Worm (Caenorhabditis elegans) whole organism, late embryonic: ENCODE results near the gene R12B2.8.

Experiments used
- C08G9.2 ChIP-seq: sonication (generic microtip); optimal IDR thresholded peaks from 2 replicates; lab custom pipeline; 2016; ENCODE audit warnings: mild to moderate bottlenecking, missing genetic modification characterization, moderate library complexity, missing compliant biosample characterization
- C38D4.7 ChIP-seq: fragments of 200-800 bp; sonication (Bioruptor generic); optimal IDR thresholded peaks from 2 replicates; lab custom pipeline; 2018; ENCODE audit warnings: mild to moderate bottlenecking, missing genetic modification characterization, moderate library complexity, missing compliant biosample characterization
- F13H6.1 ChIP-seq: sonication (generic microtip); optimal IDR thresholded peaks from 2 replicates; lab custom pipeline; 2016; ENCODE audit warnings: missing genetic modification characterization, missing compliant biosample characterization
- K02D7.2 ChIP-seq: sonication (generic microtip); optimal IDR thresholded peaks from 2 replicates; lab custom pipeline; 2017; ENCODE audit warnings: mild to moderate bottlenecking, missing genetic modification characterization, missing compliant biosample characterization
- T23F11.4 ChIP-seq: fragments of 200-800 bp; sonication (Bioruptor generic); optimal IDR thresholded peaks from 2 replicates; lab custom pipeline; 2018; ENCODE audit warnings: mild to moderate bottlenecking, missing genetic modification characterization, missing compliant biosample characterization
- ahr-1 ChIP-seq: sonication (generic microtip); optimal IDR thresholded peaks from 2 replicates; lab custom pipeline; 2016; ENCODE audit warnings: missing genetic modification characterization, missing compliant biosample characterization
- ama-1 ChIP-seq: fragments of 150-350 bp; optimal IDR thresholded peaks from 2 replicates; lab custom pipeline; 2014
- ceh-18 ChIP-seq: sonication (generic microtip); optimal IDR thresholded peaks from 2 replicates; lab custom pipeline; 2016; ENCODE audit warnings: missing genetic modification characterization, missing compliant biosample characterization
- ceh-19 ChIP-seq: fragments of 200-800 bp; sonication (Bioruptor generic); optimal IDR thresholded peaks from 2 replicates; lab custom pipeline; 2018; ENCODE audit warnings: mild to moderate bottlenecking, missing genetic modification characterization, missing compliant biosample characterization
- ceh-2 ChIP-seq: sonication (generic microtip); optimal IDR thresholded peaks from 2 replicates; lab custom pipeline; 2016; ENCODE audit warnings: missing genotype, missing genetic modification characterization, missing compliant biosample characterization
- ceh-22 ChIP-seq: sonication (generic microtip); optimal IDR thresholded peaks from 2 replicates; lab custom pipeline; 2017; ENCODE audit warnings: missing biosample characterization, missing genetic modification characterization
- ceh-24 ChIP-seq: sonication (generic microtip); optimal IDR thresholded peaks from 2 replicates; lab custom pipeline; 2016; ENCODE audit warnings: mild to moderate bottlenecking, missing genetic modification characterization, missing compliant biosample characterization
- ceh-31 ChIP-seq: sonication (generic microtip); optimal IDR thresholded peaks from 2 replicates; lab custom pipeline; 2016; ENCODE audit warnings: missing genetic modification characterization, missing compliant biosample characterization
- ceh-34 ChIP-seq: sonication (generic microtip); optimal IDR thresholded peaks from 2 replicates; lab custom pipeline; 2016; ENCODE audit warnings: mild to moderate bottlenecking, missing genetic modification characterization, missing compliant biosample characterization
- ceh-45 ChIP-seq: fragments of 200-800 bp; sonication (Bioruptor generic); IDR thresholded peaks from 2 replicates; pipeline ENCODE4 v1.3.6; 2022; ENCODE audit warnings: missing genetic modification reagents, missing genetic modification characterization, missing compliant biosample characterization
- ceh-48 ChIP-seq: sonication (generic microtip); optimal IDR thresholded peaks from 2 replicates; lab custom pipeline; 2016; ENCODE audit warnings: missing genetic modification characterization, inconsistent platforms, missing compliant biosample characterization
- ceh-6 ChIP-seq: fragments of 200-800 bp; sonication (Bioruptor generic); optimal IDR thresholded peaks from 2 replicates; lab custom pipeline; 2018; ENCODE audit warnings: mild to moderate bottlenecking, missing genetic modification characterization, missing compliant biosample characterization
- che-1 ChIP-seq: sonication (generic microtip); optimal IDR thresholded peaks from 2 replicates; lab custom pipeline; 2016; ENCODE audit warnings: mild to moderate bottlenecking, missing genetic modification characterization, missing compliant biosample characterization
- dve-1 ChIP-seq: sonication (generic microtip); optimal IDR thresholded peaks from 2 replicates; lab custom pipeline; 2017; ENCODE audit warnings: antibody characterized with exemption, mild to moderate bottlenecking, missing genetic modification characterization, missing compliant biosample characterization
- elt-2 ChIP-seq: sonication (generic microtip); optimal IDR thresholded peaks from 2 replicates; lab custom pipeline; 2016; ENCODE audit warnings: missing genetic modification reagents, missing genetic modification characterization, missing compliant biosample characterization
- elt-4 ChIP-seq: sonication (generic microtip); optimal IDR thresholded peaks from 2 replicates; lab custom pipeline; 2016; ENCODE audit warnings: missing genetic modification characterization, missing compliant biosample characterization
- ets-4 ChIP-seq: sonication (generic microtip); optimal IDR thresholded peaks from 2 replicates; lab custom pipeline; 2016; ENCODE audit warnings: missing genetic modification characterization, missing compliant biosample characterization
- fkh-10 ChIP-seq: fragments of 150-350 bp; optimal IDR thresholded peaks from 2 replicates; lab custom pipeline; 2014; ENCODE audit warnings: missing biosample characterization, missing genetic modification reagents, missing genetic modification characterization
- fkh-6 ChIP-seq: sonication (generic microtip); optimal IDR thresholded peaks from 2 replicates; lab custom pipeline; 2016; ENCODE audit warnings: missing genetic modification characterization, missing compliant biosample characterization
- gmeb-2 ChIP-seq: sonication (generic microtip); optimal IDR thresholded peaks from 2 replicates; lab custom pipeline; 2016; ENCODE audit warnings: missing genetic modification characterization, inconsistent platforms, missing compliant biosample characterization
- hlh-6 ChIP-seq: sonication (generic microtip); optimal IDR thresholded peaks from 2 replicates; lab custom pipeline; 2016; ENCODE audit warnings: missing genotype, missing genetic modification characterization, missing compliant biosample characterization
- madf-2 ChIP-seq: sonication (generic microtip); optimal IDR thresholded peaks from 2 replicates; lab custom pipeline; 2017; ENCODE audit warnings: missing genetic modification characterization, missing compliant biosample characterization
- nfya-1 ChIP-seq: sonication (generic microtip); optimal IDR thresholded peaks from 2 replicates; lab custom pipeline; 2017; ENCODE audit warnings: missing genetic modification characterization, mild to moderate bottlenecking, missing compliant biosample characterization, antibody characterized with exemption, moderate library complexity
- nhr-11 ChIP-seq: fragments of 150-350 bp; optimal IDR thresholded peaks from 2 replicates; lab custom pipeline; 2014; ENCODE audit warnings: missing biosample characterization, missing genetic modification characterization
- odd-2 ChIP-seq: sonication (generic microtip); optimal IDR thresholded peaks from 2 replicates; lab custom pipeline; 2017; ENCODE audit warnings: antibody characterized with exemption, mild to moderate bottlenecking, missing genetic modification characterization, missing compliant biosample characterization
- pat-9 ChIP-seq: fragments of 200-800 bp; sonication (Bioruptor generic); optimal IDR thresholded peaks from 2 replicates; lab custom pipeline; 2018; ENCODE audit warnings: mild to moderate bottlenecking, missing genetic modification characterization, moderate library complexity, missing compliant biosample characterization
- pax-1 ChIP-seq: fragments of 150-350 bp; optimal IDR thresholded peaks from 2 replicates; lab custom pipeline; 2014; ENCODE audit warnings: missing biosample characterization, missing genetic modification characterization
- pha-2 ChIP-seq: sonication (generic microtip); optimal IDR thresholded peaks from 2 replicates; lab custom pipeline; 2017; ENCODE audit warnings: mild to moderate bottlenecking, missing genetic modification characterization, missing compliant biosample characterization
- pha-4 ChIP-seq: fragments of 150-350 bp; optimal IDR thresholded peaks from 2 replicates; lab custom pipeline; 2018; ENCODE audit warnings: missing biosample characterization, missing genetic modification reagents, missing genetic modification characterization
- pqm-1 ChIP-seq: sonication (generic microtip); optimal IDR thresholded peaks from 2 replicates; lab custom pipeline; 2016; ENCODE audit warnings: missing genetic modification characterization, missing compliant biosample characterization
- pros-1 ChIP-seq: fragments of 150-350 bp; optimal IDR thresholded peaks from 2 replicates; lab custom pipeline; 2014; ENCODE audit warnings: missing biosample characterization, missing genetic modification reagents, missing genetic modification characterization
- ref-2 ChIP-seq: sonication (generic microtip); optimal IDR thresholded peaks from 2 replicates; lab custom pipeline; 2016; ENCODE audit warnings: missing genetic modification characterization, missing compliant biosample characterization
- rnt-1 ChIP-seq: sonication (generic microtip); optimal IDR thresholded peaks from 2 replicates; lab custom pipeline; 2016; ENCODE audit warnings: missing genetic modification characterization, missing compliant biosample characterization
- sdc-2 ChIP-seq: sonication (generic microtip); optimal IDR thresholded peaks from 2 replicates; lab custom pipeline; 2016; ENCODE audit warnings: missing genotype, missing genetic modification characterization, missing compliant biosample characterization
- syd-9 ChIP-seq: sonication (generic microtip); optimal IDR thresholded peaks from 2 replicates; lab custom pipeline; 2016; ENCODE audit warnings: mild to moderate bottlenecking, missing genetic modification characterization, moderate library complexity, missing compliant biosample characterization
- tbx-2 ChIP-seq: sonication (generic microtip); optimal IDR thresholded peaks from 2 replicates; lab custom pipeline; 2016; ENCODE audit warnings: missing genetic modification characterization, missing compliant biosample characterization
- tbx-7 ChIP-seq: sonication (generic microtip); optimal IDR thresholded peaks from 2 replicates; lab custom pipeline; 2016; ENCODE audit warnings: missing genotype, missing genetic modification characterization, missing compliant biosample characterization
- unc-42 ChIP-seq: sonication (generic microtip); optimal IDR thresholded peaks from 2 replicates; lab custom pipeline; 2016; ENCODE audit warnings: missing genotype, missing genetic modification characterization, missing compliant biosample characterization
- unc-55 ChIP-seq: sonication (generic microtip); optimal IDR thresholded peaks from 2 replicates; lab custom pipeline; 2017; ENCODE audit warnings: missing biosample characterization, missing genetic modification reagents, missing genetic modification characterization
- unc-86 ChIP-seq: sonication (generic microtip); optimal IDR thresholded peaks from 2 replicates; lab custom pipeline; 2016; ENCODE audit warnings: missing genetic modification characterization, missing compliant biosample characterization
- zip-5 ChIP-seq: sonication (generic microtip); optimal IDR thresholded peaks from 2 replicates; lab custom pipeline; 2016; ENCODE audit warnings: missing genetic modification characterization, missing compliant biosample characterization
- ztf-16 ChIP-seq: sonication (generic microtip); optimal IDR thresholded peaks from 2 replicates; lab custom pipeline; 2017; ENCODE audit warnings: missing genetic modification characterization, missing compliant biosample characterization

The R12B2.8 gene

ce11 chrIII:5855637-5856179 lies 32.0 kb downstream of the R12B2.8 start, which contains the start of the genes cct-6 and alh-9:
cct-6 (minus strand) TSS chrIII:5855687.
alh-9 (plus strand) TSS chrIII:5856018.
- no peak for TF ChIP-seq ama-1 (lab: Kevin White, UChicago)
- no peak for TF ChIP-seq elt-2
- peak; percentile 19 for TF ChIP-seq tbx-2 (tag; lab: Kevin White, UChicago)
- TF ChIP-seq hlh-6 (tag; lab: Kevin White, UChicago) = no peak
- no peak for TF ChIP-seq gmeb-2 (tag; lab: Kevin White, UChicago)
- TF ChIP-seq ceh-18 (tag; lab: Kevin White, UChicago) = peak; percentile 39
- TF ChIP-seq ceh-2 (tag; lab: Kevin White, UChicago) = no peak
- no peak for TF ChIP-seq ceh-6
- TF ChIP-seq dve-1 = peak; percentile 64
- no peak for TF ChIP-seq pqm-1
- peak; percentile 26 for TF ChIP-seq unc-86 (tag; lab: Kevin White, UChicago)
- TF ChIP-seq ets-4 (tag; lab: Kevin White, UChicago) = peak; percentile 60
- TF ChIP-seq ceh-24 (tag; lab: Kevin White, UChicago) = no peak
- no peak for TF ChIP-seq fkh-10
- no peak for TF ChIP-seq pha-4 (tag; lab: Kevin White, UChicago)
- TF ChIP-seq madf-2 (tag; lab: Kevin White, UChicago) = no peak
- TF ChIP-seq ceh-45 (GFP tag; lab: Robert Waterston, UW) = no peak
- no peak for TF ChIP-seq fkh-6 (tag; lab: Kevin White, UChicago)
- peak; percentile 76 for TF ChIP-seq nfya-1 (tag; lab: Kevin White, UChicago)
- TF ChIP-seq sdc-2 = no peak
- TF ChIP-seq ceh-48 (tag; lab: Kevin White, UChicago) = no peak
- no peak for TF ChIP-seq C08G9.2 (tag; lab: Kevin White, UChicago)
- no peak for TF ChIP-seq elt-4 (tag; lab: Kevin White, UChicago)
- TF ChIP-seq C38D4.7 (GFP tag; lab: Kevin White, UChicago) = no peak
- no peak for TF ChIP-seq ahr-1 (tag; lab: Kevin White, UChicago)
- no peak for TF ChIP-seq rnt-1 (tag; lab: Kevin White, UChicago)
- no peak for TF ChIP-seq ceh-22 (tag; lab: Kevin White, UChicago)
- TF ChIP-seq pax-1 (tag; lab: Kevin White, UChicago) = peak; percentile 82
- no peak for TF ChIP-seq K02D7.2 (tag; lab: Kevin White, UChicago)
- no peak for TF ChIP-seq ceh-19 (GFP tag; lab: Kevin White, UChicago)
- TF ChIP-seq tbx-7 (tag; lab: Kevin White, UChicago) = no peak
- no peak for TF ChIP-seq zip-5 (tag; lab: Kevin White, UChicago)
- TF ChIP-seq ref-2 (tag; lab: Kevin White, UChicago) = no peak
- peak; percentile 7 for TF ChIP-seq ceh-34 (tag; lab: Kevin White, UChicago)
- TF ChIP-seq pha-2 (tag; lab: Kevin White, UChicago) = peak; percentile 30
- no peak for TF ChIP-seq odd-2 (tag; lab: Kevin White, UChicago)
- no peak for TF ChIP-seq nhr-11 (tag; lab: Kevin White, UChicago)
- no peak for TF ChIP-seq ztf-16 (tag; lab: Kevin White, UChicago)
- TF ChIP-seq che-1 (tag; lab: Kevin White, UChicago) = no peak
- TF ChIP-seq unc-42 (tag; lab: Kevin White, UChicago) = peak; percentile 73
- TF ChIP-seq pat-9 (tag; lab: Kevin White, UChicago) = no peak
- TF ChIP-seq syd-9 = no peak
- peak; percentile 56 for TF ChIP-seq unc-55 (GFP tag; lab: Kevin White, UChicago)
- TF ChIP-seq ceh-31 (tag; lab: Kevin White, UChicago) = peak; percentile 59
- no peak for TF ChIP-seq T23F11.4 (GFP tag; lab: Kevin White, UChicago)
- TF ChIP-seq F13H6.1 = no peak
- no peak for TF ChIP-seq pros-1 (tag; lab: Kevin White, UChicago)
